Worm (Caenorhabditis elegans): ENCODE measurements around the gene srh-105.

ce11 chrII:551245-551904 is 42.2 kb upstream of the srh-105 start, which contains the start of gene lips-7:
- TF ChIP-seq nhr-237 (tag; optimal IDR thresholded peaks at IDR 0.05) = no peak
- no peak for TF ChIP-seq snpc-4 (tag; optimal IDR thresholded peaks at IDR 0.05)
- TF ChIP-seq nhr-23 (tag; optimal IDR thresholded peaks at IDR 0.05) = no peak
- no peak for TF ChIP-seq R02D3.7 (tag; optimal IDR thresholded peaks at IDR 0.05)
- no peak for TF ChIP-seq skn-1 (tag; optimal IDR thresholded peaks at IDR 0.05)
